Worm (Caenorhabditis elegans) whole organism, L2 larva: Measurements from ENCODE around the gene C18C4.7.

Source experiments
- ZK546.5 ChIP-seq: sonication (generic microtip); optimal IDR thresholded peaks from 2 replicates; lab custom pipeline; 2017; ENCODE audit warnings: missing biosample characterization, missing genetic modification characterization
- alr-1 ChIP-seq: fragments of 150-350 bp; optimal IDR thresholded peaks from 2 replicates; lab custom pipeline; 2014; ENCODE audit warnings: missing biosample characterization, missing genetic modification characterization
- aly-2 ChIP-seq: fragments of 150-350 bp; optimal IDR thresholded peaks from 2 replicates; lab custom pipeline; 2014; ENCODE audit warnings: missing biosample characterization, missing genetic modification characterization
- ceh-82 ChIP-seq: fragments of 150-350 bp; optimal IDR thresholded peaks from 2 replicates; lab custom pipeline; 2014; ENCODE audit warnings: missing biosample characterization, missing genetic modification characterization
- fos-1 ChIP-seq: fragments of 150-350 bp; optimal IDR thresholded peaks from 2 replicates; lab custom pipeline; 2014; ENCODE audit warnings: missing biosample characterization, missing genetic modification characterization
- mab-5 ChIP-seq: fragments of 150-350 bp; optimal IDR thresholded peaks from 2 replicates; lab custom pipeline; 2014; ENCODE audit warnings: missing biosample characterization, missing genetic modification characterization
- mdl-1 ChIP-seq, 2 experiments: fragments of 150-350 bp in 1 of 2; sonication (generic microtip) in 1 of 2; optimal IDR thresholded peaks; 2 replicates each; lab custom pipeline; 2017; ENCODE audit warnings: missing biosample characterization in 2 of 2, missing genetic modification characterization in 2 of 2
- nhr-6 ChIP-seq: fragments of 150-350 bp; optimal IDR thresholded peaks from 2 replicates; lab custom pipeline; 2014; ENCODE audit warnings: missing biosample characterization, missing genetic modification characterization
- skn-1 ChIP-seq: sonication (generic microtip); optimal IDR thresholded peaks from 2 replicates; lab custom pipeline; 2017; ENCODE audit warnings: missing biosample characterization, missing genetic modification characterization
- unc-62 ChIP-seq: fragments of 150-350 bp; optimal IDR thresholded peaks from 2 replicates; lab custom pipeline; 2014; ENCODE audit warnings: missing biosample characterization, missing genetic modification reagents, missing genetic modification characterization
- ztf-11 ChIP-seq: sonication (generic microtip); optimal IDR thresholded peaks from 2 replicates; lab custom pipeline; 2017; ENCODE audit warnings: missing biosample characterization, missing genetic modification characterization
- ztf-4 ChIP-seq: fragments of 150-350 bp; optimal IDR thresholded peaks from 2 replicates; lab custom pipeline; 2014; ENCODE audit warnings: missing biosample characterization, missing genetic modification characterization

DNA sequence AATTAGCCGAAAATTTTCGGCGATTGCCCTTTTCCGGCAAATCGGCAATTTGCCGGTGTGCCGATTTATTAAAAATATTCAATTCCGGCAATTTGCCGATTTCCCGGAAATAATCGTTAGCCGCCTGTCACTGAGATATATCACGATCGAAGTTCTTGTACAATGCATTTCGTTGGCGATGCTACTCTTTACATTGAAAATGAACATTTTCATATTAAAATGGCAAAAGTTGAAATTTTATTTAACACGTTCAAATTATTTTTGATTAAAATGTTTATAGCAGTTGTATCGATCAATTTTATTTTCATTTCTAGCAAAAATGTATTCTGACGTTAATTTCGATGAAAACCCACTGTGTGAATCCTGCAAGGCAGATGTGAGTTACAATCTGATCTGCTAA is 47.7 kb upstream of the C18C4.7 start, which contains the start of gene M03E7.3:
- TF ChIP-seq mab-5 (tag; lab: Kevin White, UChicago) (no peak), ztf-4 (no peak), ceh-82 (tag; lab: Kevin White, UChicago) (no peak), unc-62 (GFP tag; lab: Kevin White, UChicago) (no peak), fos-1 (tag; lab: Kevin White, UChicago) (no peak), ZK546.5 (tag; lab: Kevin White, UChicago) (no peak), alr-1 (no peak), aly-2 (no peak), ztf-11 (tag; lab: Kevin White, UChicago) (no peak), skn-1 (tag; lab: Kevin White, UChicago) (no peak), nhr-6 (tag; lab: Kevin White, UChicago) (no peak), mdl-1 (tag; optimal IDR thresholded peaks at IDR 0.05; lab: Kevin White, UChicago) (no peak)
